Fruit fly (Drosophila melanogaster) whole organism, larva: ENCODE measurements around the gene Agpat3.

Experiments used
- noc ChIP-seq: fragments of 200-800 bp; sonication (Bioruptor generic); optimal IDR thresholded peaks from 3 replicates; lab custom pipeline; 2019; ENCODE audit warnings: missing biosample characterization, mild to moderate bottlenecking, missing genetic modification characterization, moderate library complexity

The Agpat3 gene

dm6 chr3L:16339463-16339862 is 46.3 kb downstream of the Agpat3 start:
- TF ChIP-seq noc (tag; lab: Kevin White, UChicago), result no peak

dm6 chr3L:16338703-16339102 is 47.1 kb downstream of the Agpat3 start, which contains the start of gene CG4998:
CG4998 (plus strand) TSS chr3L:16339003.
- no peak for TF ChIP-seq noc (tag; lab: Kevin White, UChicago)

dm6 chr3L:16337739-16338138 is 48.0 kb downstream of the Agpat3 start:
- no peak for TF ChIP-seq noc (tag; lab: Kevin White, UChicago)

DNA sequence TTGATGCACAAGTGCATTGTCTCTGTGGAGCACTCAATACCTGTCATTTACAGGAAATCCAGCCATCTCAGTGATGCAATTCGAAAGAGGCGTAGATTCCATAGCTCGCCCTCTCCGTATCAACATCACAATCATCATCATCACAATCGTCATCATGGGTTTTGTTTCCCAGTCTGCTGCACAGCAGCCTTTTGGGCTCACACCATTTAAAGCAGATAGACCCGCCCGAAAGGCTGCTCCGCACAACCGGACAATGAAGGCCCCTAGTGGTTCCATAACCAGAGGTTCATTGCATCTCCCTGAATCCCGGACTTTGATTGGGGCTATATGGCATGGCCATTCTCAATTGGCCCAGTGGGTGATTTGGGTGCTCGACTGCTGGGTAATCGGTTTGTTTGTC is 50.9 kb downstream of the Agpat3 start:
- no peak for TF ChIP-seq noc (tag; lab: Kevin White, UChicago)

- TF ChIP-seq noc (tag; lab: Kevin White, UChicago), result no peak
These were observed 52.7 kb downstream of the Agpat3 start, which contains the start of gene CG13056 for dm6 chr3L:16333013-16333412. CG13056 (plus strand) TSS chr3L:16333313.
